Fruit fly (Drosophila melanogaster) whole organism, embryonic: ENCODE results near the gene Gr28a.

Experiments
- Atf6 ChIP-seq: fragments of 200-800 bp; sonication (Bioruptor generic); IDR thresholded peaks from 2 replicates; pipeline ENCODE4 v1.3.6; 2022; ENCODE audit warnings: missing biosample characterization, missing genetic modification characterization
- Awh ChIP-seq: fragments of 200-800 bp; sonication (Bioruptor generic); IDR thresholded peaks from 2 replicates; pipeline ENCODE4, ENCODE4 v1.3.6; 2022; ENCODE audit warnings: missing biosample characterization, missing genetic modification characterization
- Bgb ChIP-seq: fragments of 200-800 bp; sonication (Bioruptor generic); IDR thresholded peaks from 2 replicates; pipeline ENCODE4 v1.3.6; 2022; ENCODE audit warnings: missing biosample characterization, missing genetic modification characterization; ENCODE audit not compliant: partially characterized antibody
- Blimp-1 ChIP-seq: fragments of 200-800 bp; sonication (Bioruptor generic); optimal IDR thresholded peaks from 3 replicates; lab custom pipeline; 2018; ENCODE audit warnings: missing biosample characterization, missing genetic modification characterization, mild to moderate bottlenecking, moderate library complexity, missing genetic modification reagents
- CG10267 ChIP-seq: fragments of 200-800 bp; sonication (Bioruptor generic); optimal IDR thresholded peaks from 2 replicates; lab custom pipeline; 2018; ENCODE audit warnings: missing biosample characterization, mild to moderate bottlenecking, missing genetic modification characterization, moderate library complexity
- CG10959 ChIP-seq: fragments of 200-800 bp; sonication (Bioruptor generic); IDR thresholded peaks from 2 replicates; pipeline ENCODE4 v1.3.6; 2022; ENCODE audit warnings: missing biosample characterization, missing genetic modification characterization
- CG11093 ChIP-seq: fragments of 200-800 bp; sonication (Bioruptor generic); IDR thresholded peaks from 3 replicates; pipeline ENCODE4 v1.3.6; 2022; ENCODE audit warnings: missing biosample characterization, missing genetic modification characterization
- CG12155 ChIP-seq: fragments of 200-800 bp; sonication (Bioruptor generic); optimal IDR thresholded peaks from 3 replicates; lab custom pipeline; 2016; ENCODE audit warnings: missing biosample characterization, missing genetic modification characterization
- CG14050 ChIP-seq: fragments of 200-800 bp; sonication (Bioruptor generic); IDR thresholded peaks from 3 replicates; pipeline ENCODE4 v1.3.6; 2022; ENCODE audit warnings: missing biosample characterization, missing genetic modification characterization
- CG15011 ChIP-seq: fragments of 200-800 bp; sonication (Bioruptor generic); optimal IDR thresholded peaks from 3 replicates; lab custom pipeline; 2018; ENCODE audit warnings: missing biosample characterization, mild to moderate bottlenecking, missing genetic modification characterization
- CG15269 ChIP-seq: fragments of 200-800 bp; sonication (Bioruptor generic); optimal IDR thresholded peaks from 2 replicates; lab custom pipeline; 2018; ENCODE audit warnings: missing biosample characterization, mild to moderate bottlenecking, missing genetic modification characterization, moderate library complexity
- CG17328 ChIP-seq: fragments of 200-800 bp; sonication (Bioruptor generic); IDR thresholded peaks from 2 replicates; pipeline ENCODE4 v1.3.6; 2022; ENCODE audit warnings: missing biosample characterization, missing genetic modification characterization
- CG2116 ChIP-seq: fragments of 200-800 bp; sonication (Bioruptor generic); optimal IDR thresholded peaks from 3 replicates; lab custom pipeline; 2018; ENCODE audit warnings: missing biosample characterization, mild to moderate bottlenecking, missing genetic modification characterization
- CG30403 ChIP-seq: fragments of 200-800 bp; sonication (Bioruptor generic); optimal IDR thresholded peaks from 3 replicates; lab custom pipeline; 2016; ENCODE audit warnings: missing biosample characterization, missing genetic modification characterization
- CG31388 ChIP-seq: fragments of 200-800 bp; sonication (Bioruptor generic); optimal IDR thresholded peaks from 2 replicates; lab custom pipeline; 2016; ENCODE audit warnings: missing biosample characterization, missing genetic modification characterization
- CG34224 ChIP-seq: fragments of 200-800 bp; sonication (Bioruptor generic); IDR thresholded peaks from 3 replicates; pipeline ENCODE4 v1.3.6; 2022; ENCODE audit warnings: missing biosample characterization, missing genetic modification characterization; ENCODE audit not compliant: partially characterized antibody
- CG3847 ChIP-seq: fragments of 200-800 bp; sonication (Bioruptor generic); IDR thresholded peaks from 2 replicates; pipeline ENCODE4 v1.3.6; 2022; ENCODE audit warnings: missing biosample characterization, missing genetic modification characterization
- CG42726 ChIP-seq: fragments of 200-800 bp; sonication (Bioruptor generic); IDR thresholded peaks from 2 replicates; pipeline ENCODE4 v1.3.6; 2022; ENCODE audit warnings: missing biosample characterization, missing genetic modification characterization; ENCODE audit not compliant: partially characterized antibody
- CG4404 ChIP-seq: fragments of 200-800 bp; sonication (Bioruptor generic); IDR thresholded peaks from 2 replicates; pipeline ENCODE4 v1.3.6; 2022; ENCODE audit warnings: missing biosample characterization, missing genetic modification characterization
- CG4730 ChIP-seq: fragments of 200-800 bp; sonication (Bioruptor generic); IDR thresholded peaks from 2 replicates; pipeline ENCODE4 v1.3.6; 2022; ENCODE audit warnings: missing biosample characterization, missing genetic modification characterization
- CG7786 ChIP-seq: fragments of 200-800 bp; sonication (Bioruptor generic); optimal IDR thresholded peaks from 2 replicates; lab custom pipeline; 2016; ENCODE audit warnings: missing biosample characterization, missing genetic modification characterization
- CG8281 ChIP-seq: fragments of 200-800 bp; sonication (Bioruptor generic); optimal IDR thresholded peaks from 2 replicates; lab custom pipeline; 2018; ENCODE audit warnings: missing biosample characterization, mild to moderate bottlenecking, missing genetic modification characterization, moderate library complexity
- CG8290 ChIP-seq, 3 experiments: fragments of 200-800 bp; sonication (Bioruptor generic); optimal IDR thresholded peaks; 2 replicates each; lab custom pipeline; 2016 to 2019; ENCODE audit warnings: missing biosample characterization in 3 of 3, missing genetic modification characterization in 3 of 3, mild to moderate bottlenecking in 2 of 3, moderate library complexity in 1 of 3
- CG8944 ChIP-seq: fragments of 200-800 bp; sonication (Bioruptor generic); optimal IDR thresholded peaks from 3 replicates; lab custom pipeline; 2016; ENCODE audit warnings: missing biosample characterization, missing genetic modification characterization
- CkIIα-i1 ChIP-seq: fragments of 200-800 bp; sonication (Bioruptor generic); IDR thresholded peaks from 2 replicates; pipeline ENCODE4 v1.3.6; 2022; ENCODE audit warnings: missing biosample characterization, missing genetic modification characterization
- D19B ChIP-seq: fragments of 200-800 bp; sonication (Bioruptor generic); optimal IDR thresholded peaks from 2 replicates; lab custom pipeline; 2017; ENCODE audit warnings: missing biosample characterization, mild to moderate bottlenecking, missing genetic modification characterization
- HLHmδ ChIP-seq: fragments of 200-800 bp; sonication (Bioruptor generic); optimal IDR thresholded peaks from 2 replicates; lab custom pipeline; 2018; ENCODE audit warnings: missing biosample characterization, mild to moderate bottlenecking, missing genetic modification characterization, moderate library complexity
- Kr ChIP-seq: fragments of 200-800 bp; sonication (Bioruptor generic); optimal IDR thresholded peaks from 2 replicates; lab custom pipeline; 2017; ENCODE audit warnings: missing biosample characterization, mild to moderate bottlenecking, missing genetic modification characterization
- Ravus ChIP-seq: fragments of 200-800 bp; sonication (Bioruptor generic); IDR thresholded peaks from 2 replicates; pipeline ENCODE4 v1.3.6; 2022; ENCODE audit warnings: missing biosample characterization, missing genetic modification characterization
- Vsx1 ChIP-seq: fragments of 200-800 bp; sonication (Bioruptor generic); optimal IDR thresholded peaks from 2 replicates; lab custom pipeline; 2017; ENCODE audit warnings: missing biosample characterization, mild to moderate bottlenecking, missing genetic modification characterization, missing genetic modification reagents
- abd-A ChIP-seq: fragments of 200-800 bp; sonication (Bioruptor generic); optimal IDR thresholded peaks from 3 replicates; lab custom pipeline; 2019; ENCODE audit warnings: missing biosample characterization, mild to moderate bottlenecking, missing genetic modification characterization, moderate library complexity
- amos ChIP-seq: fragments of 200-800 bp; sonication (Bioruptor generic); IDR thresholded peaks from 2 replicates; pipeline ENCODE4 v1.3.6; 2022; ENCODE audit warnings: missing biosample characterization, missing genetic modification characterization; ENCODE audit not compliant: partially characterized antibody
- bbx ChIP-seq: fragments of 200-800 bp; sonication (Bioruptor generic); IDR thresholded peaks from 2 replicates; pipeline ENCODE4 v1.3.6; 2022; ENCODE audit warnings: missing biosample characterization, missing genetic modification characterization; ENCODE audit not compliant: partially characterized antibody
- bcd ChIP-seq: fragments of 200-800 bp; sonication (Bioruptor generic); optimal IDR thresholded peaks from 2 replicates; lab custom pipeline; 2017; ENCODE audit warnings: missing biosample characterization, mild to moderate bottlenecking, missing genetic modification characterization
- chinmo ChIP-seq: fragments of 200-800 bp; sonication (Bioruptor generic); IDR thresholded peaks from 4 replicates; pipeline ENCODE4 v1.3.6; 2022; ENCODE audit warnings: missing biosample characterization, missing genetic modification characterization; ENCODE audit not compliant: partially characterized antibody
- eve ChIP-seq, 2 experiments: fragments of >200 bp; optimal IDR thresholded peaks; 2 replicates each; lab custom pipeline; 2017; ENCODE audit warnings: missing biosample characterization in 2 of 2, missing genetic modification characterization in 2 of 2
- eyg ChIP-seq: fragments of 200-800 bp; sonication (Bioruptor generic); optimal IDR thresholded peaks from 3 replicates; lab custom pipeline; 2016; ENCODE audit warnings: missing biosample characterization, missing genetic modification characterization
- fu2 ChIP-seq: fragments of 200-800 bp; sonication (Bioruptor generic); optimal IDR thresholded peaks from 2 replicates; lab custom pipeline; 2016; ENCODE audit warnings: missing biosample characterization, missing genetic modification characterization
- lola ChIP-seq, 3 experiments: fragments of >200 bp in 2 of 3; fragments of 200-800 bp in 1 of 3; sonication (Bioruptor generic) in 1 of 3; optimal IDR thresholded peaks; 2 replicates each; lab custom pipeline; 2017 to 2019; ENCODE audit warnings: missing biosample characterization in 3 of 3, missing genetic modification characterization in 3 of 3, mild to moderate bottlenecking in 1 of 3, moderate library complexity in 1 of 3
- nom ChIP-seq: fragments of 200-800 bp; sonication (Bioruptor generic); optimal IDR thresholded peaks from 2 replicates; lab custom pipeline; 2017; ENCODE audit warnings: missing biosample characterization, missing genetic modification characterization, mild to moderate bottlenecking, moderate library complexity, missing genetic modification reagents
- rib ChIP-seq: fragments of 200-800 bp; sonication (Bioruptor generic); IDR thresholded peaks from 2 replicates; pipeline ENCODE4 v1.3.6; 2022; ENCODE audit warnings: missing biosample characterization, missing genetic modification characterization
- sd ChIP-seq: fragments of 200-800 bp; sonication (Bioruptor generic); optimal IDR thresholded peaks from 3 replicates; lab custom pipeline; 2018; ENCODE audit warnings: missing biosample characterization, mild to moderate bottlenecking, missing genetic modification characterization, moderate library complexity
- sqz ChIP-seq: fragments of 200-800 bp; sonication (Bioruptor generic); optimal IDR thresholded peaks from 3 replicates; lab custom pipeline; 2018; ENCODE audit warnings: missing biosample characterization, mild to moderate bottlenecking, missing genetic modification characterization
- stc ChIP-seq: fragments of 200-800 bp; sonication (Bioruptor generic); IDR thresholded peaks from 2 replicates; pipeline ENCODE4 v1.3.6; 2022; ENCODE audit warnings: missing biosample characterization, missing genetic modification characterization
- tgo ChIP-seq: fragments of 200-800 bp; sonication (Bioruptor generic); IDR thresholded peaks from 3 replicates; pipeline ENCODE4 v1.3.6; 2022; ENCODE audit warnings: missing biosample characterization, missing genetic modification characterization
- tin ChIP-seq: fragments of 200-800 bp; sonication (Bioruptor generic); optimal IDR thresholded peaks from 3 replicates; lab custom pipeline; 2016; ENCODE audit warnings: missing biosample characterization, missing genetic modification characterization
- tna ChIP-seq: fragments of 200-800 bp; sonication (Bioruptor generic); IDR thresholded peaks from 2 replicates; pipeline ENCODE4 v1.3.6; 2022; ENCODE audit warnings: missing biosample characterization, missing genetic modification characterization; ENCODE audit not compliant: partially characterized antibody
- trh ChIP-seq: fragments of 200-800 bp; sonication (Bioruptor generic); optimal IDR thresholded peaks from 2 replicates; lab custom pipeline; 2016; ENCODE audit warnings: missing biosample characterization, missing genetic modification characterization
- yki ChIP-seq: fragments of >200 bp; optimal IDR thresholded peaks from 3 replicates; lab custom pipeline; 2018

The Gr28a gene

DNA sequence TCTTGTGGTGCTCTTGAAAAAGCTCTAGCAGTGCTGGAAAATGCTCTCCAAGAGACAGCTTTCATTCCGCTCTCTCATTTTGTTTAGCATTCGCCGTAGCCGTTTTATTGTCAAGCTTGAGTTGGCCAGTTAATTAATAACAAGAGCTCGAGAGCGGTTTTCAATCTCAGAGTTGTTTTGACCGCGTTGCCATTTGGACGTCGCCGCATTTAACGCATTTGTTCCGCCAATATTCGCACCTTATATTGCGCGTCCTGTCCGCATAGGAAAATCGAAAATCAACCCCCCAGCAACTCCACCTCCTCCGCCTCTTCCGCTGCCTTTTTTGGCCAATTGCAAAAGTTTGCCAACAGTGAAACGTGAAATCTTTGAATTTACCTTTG lies 16.7 kb downstream of the Gr28a start, which contains the start of gene CG5973:
Gene CG5973, plus strand, starts transcription at position 168 of the 383 bp plus-strand sequence.
- TF ChIP-seq CG7786: no peak
- no peak for TF ChIP-seq CG3847 (GFP tag; lab: Robert Waterston, UW)
- no peak for TF ChIP-seq bcd (GFP tag; lab: Kevin White, UChicago)
- no peak for TF ChIP-seq tin (GFP tag; lab: Kevin White, UChicago)
- TF ChIP-seq tna (GFP tag; lab: Robert Waterston, UW): 0 out of 2 replicates have a peak, but pooled peaks have one; percentile 32
- TF ChIP-seq CG31388 (GFP tag; lab: Kevin White, UChicago): no peak
- no peak for TF ChIP-seq CG4730
- TF ChIP-seq CG15011: no peak
- no peak for TF ChIP-seq sd
- peak; percentile 53 for TF ChIP-seq nom (GFP tag; lab: Kevin White, UChicago)
- TF ChIP-seq Awh: 0 out of 2 replicates have a peak, but pooled peaks have one; percentile 10
- TF ChIP-seq D19B (GFP tag; lab: Kevin White, UChicago): no peak
- TF ChIP-seq fu2 (GFP tag; lab: Kevin White, UChicago): no peak
- peak; percentile 44; the same call in 1 of the 2 replicates for TF ChIP-seq amos (GFP tag; lab: Robert Waterston, UW)
- TF ChIP-seq CG4404 (GFP tag; lab: Robert Waterston, UW): no peak
- TF ChIP-seq CG15269 (tag; lab: Kevin White, UChicago): no peak
- 0 out of 2 replicates have a peak, but pooled peaks have one; percentile 35 for TF ChIP-seq stc (GFP tag; lab: Robert Waterston, UW)
- 0 out of 2 replicates have a peak, but pooled peaks have one; percentile 13 for TF ChIP-seq Atf6
- peak; percentile 25; the same call in 1 of the 3 replicates for TF ChIP-seq CG34224 (GFP tag; lab: Robert Waterston, UW)
- no peak for TF ChIP-seq CG2116
- 0 out of 3 replicates have a peak, but pooled peaks have one; percentile 19 for TF ChIP-seq CG14050 (GFP tag; lab: Robert Waterston, UW)
- no peak for TF ChIP-seq eve (GFP tag; optimal IDR thresholded peaks at IDR 0.05; lab: Kevin White, UChicago)
- TF ChIP-seq trh (GFP tag; lab: Kevin White, UChicago): no peak
- no peak for TF ChIP-seq CG8290 (GFP tag; optimal IDR thresholded peaks at IDR 0.05; lab: Kevin White, UChicago)
- peak in 1 of 2 experiments; percentile 3 for TF ChIP-seq CG8290 (tag; optimal IDR thresholded peaks at IDR 0.05; lab: Kevin White, UChicago)
- TF ChIP-seq HLHmδ (GFP tag; lab: Kevin White, UChicago): no peak
- no peak for TF ChIP-seq Ravus (GFP tag; lab: Robert Waterston, UW)
- TF ChIP-seq Vsx1 (GFP tag; lab: Kevin White, UChicago): peak; percentile 11
- TF ChIP-seq CG11093 (GFP tag; lab: Robert Waterston, UW): no peak
- no peak for TF ChIP-seq tgo (GFP tag; lab: Robert Waterston, UW)
- TF ChIP-seq CG10267: peak; percentile 8
- no peak for TF ChIP-seq Kr (GFP tag; lab: Kevin White, UChicago)
- TF ChIP-seq eyg (GFP tag; lab: Kevin White, UChicago): no peak
- TF ChIP-seq rib (GFP tag; lab: Robert Waterston, UW): peak; percentile 44; the same call in 1 of the 2 replicates
- TF ChIP-seq bbx (GFP tag; lab: Robert Waterston, UW): peak; percentile 34; the same call in 1 of the 2 replicates
- TF ChIP-seq CG10959: no peak
- peak; percentile 34; the same call in 1 of the 2 replicates for TF ChIP-seq CG42726 (GFP tag; lab: Robert Waterston, UW)
- TF ChIP-seq CG30403: no peak
- 0 out of 2 replicates have a peak, but pooled peaks have one; percentile 9 for TF ChIP-seq CG17328 (GFP tag; lab: Robert Waterston, UW)
- TF ChIP-seq CG8944 (GFP tag; lab: Kevin White, UChicago): no peak
- TF ChIP-seq CG8281: no peak
- TF ChIP-seq yki (lab: Kevin White, UChicago): no peak
- no peak for TF ChIP-seq Blimp-1 (GFP tag; lab: Kevin White, UChicago)
- TF ChIP-seq sqz (GFP tag; lab: Kevin White, UChicago): no peak
- peak; percentile 23; the same call in 1 of the 2 replicates for TF ChIP-seq Bgb (GFP tag; lab: Robert Waterston, UW)
- TF ChIP-seq abd-A (tag; lab: Kevin White, UChicago): no peak
- TF ChIP-seq CG12155: no peak
- no peak for TF ChIP-seq CkIIα-i1 (GFP tag; lab: Robert Waterston, UW)
- TF ChIP-seq lola (GFP tag; optimal IDR thresholded peaks at IDR 0.05; lab: Kevin White, UChicago): no peak
- peak; percentile 71; the same call in 1 of the 4 replicates for TF ChIP-seq chinmo
